Worm (Caenorhabditis elegans): ENCODE data around the gene ckk-1.

The ckk-1 gene

DNA sequence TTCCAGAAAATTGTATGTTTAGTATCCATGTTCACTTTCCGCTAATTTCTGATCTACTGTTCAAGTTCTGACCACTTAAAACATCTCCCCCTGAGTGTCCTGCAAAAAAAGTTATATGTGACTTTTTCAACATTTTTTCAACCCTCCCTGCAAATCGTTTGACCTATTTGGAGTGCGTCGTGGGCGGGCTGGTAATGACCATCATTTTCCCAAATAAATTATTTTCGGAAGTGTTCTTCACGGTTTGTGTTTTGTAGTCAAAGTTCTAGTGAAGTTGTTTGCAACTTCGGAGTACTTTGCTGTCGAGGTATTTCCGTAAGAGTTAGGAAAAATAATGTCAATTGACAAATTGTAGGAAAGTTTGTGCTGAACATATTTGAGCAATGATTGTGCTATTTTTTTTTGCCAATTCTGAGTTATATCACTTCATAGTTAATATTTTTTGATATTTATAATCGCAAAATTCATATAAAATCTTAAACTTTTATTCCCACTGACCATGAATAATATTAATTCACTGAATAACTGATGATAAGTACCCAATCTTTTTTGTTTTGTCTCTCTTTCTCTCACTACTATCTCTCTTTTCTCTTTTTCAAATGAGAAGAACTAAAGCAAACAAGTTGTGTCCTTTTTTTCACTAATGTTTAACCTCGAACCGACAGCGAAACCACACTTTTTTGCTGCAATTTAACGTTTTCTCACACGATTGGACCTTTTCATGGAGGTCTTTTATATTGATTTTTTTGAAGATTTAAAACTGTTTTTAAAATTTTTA is 12.9 kb upstream of the ckk-1 start:
- TF ChIP-seq nhr-129 (tag; optimal IDR thresholded peaks at IDR 0.05) (no peak), unc-55 (GFP tag; optimal IDR thresholded peaks at IDR 0.05) (peak; percentile 10), ztf-4 (tag; optimal IDR thresholded peaks at IDR 0.05) (peak; percentile 8)

DNA sequence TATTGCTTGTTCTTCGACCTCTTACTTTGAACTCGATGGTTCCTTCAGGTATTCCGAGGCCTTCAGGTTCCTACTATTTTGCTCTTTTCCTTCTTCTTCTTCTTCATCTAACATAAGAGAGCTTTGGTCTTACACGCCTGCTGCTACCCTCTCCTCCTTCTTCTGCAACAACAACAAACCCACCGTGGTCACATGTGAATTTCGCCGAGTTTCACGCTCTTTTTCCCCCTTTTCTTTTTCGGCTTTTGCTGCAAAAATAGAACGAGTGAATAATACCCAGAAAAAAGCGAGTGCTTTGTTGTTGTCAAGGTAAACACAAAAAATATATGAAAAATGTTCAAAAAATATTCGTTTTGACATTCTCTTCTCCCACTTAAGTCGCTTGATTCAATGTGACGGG is 11.9 kb upstream of the ckk-1 start:
- TF ChIP-seq nhr-25 (tag; optimal IDR thresholded peaks at IDR 0.05) = no peak
- no peak for TF ChIP-seq snpc-4 (tag; optimal IDR thresholded peaks at IDR 0.05)
- no peak for TF ChIP-seq fos-1 (tag; optimal IDR thresholded peaks at IDR 0.05)
- TF ChIP-seq nhr-12 (tag; optimal IDR thresholded peaks at IDR 0.05) = no peak
- no peak for TF ChIP-seq lin-13 (GFP tag; optimal IDR thresholded peaks at IDR 0.05)
- peak; percentile 54 for TF ChIP-seq C34F6.9 (tag; optimal IDR thresholded peaks at IDR 0.05)
- no peak for TF ChIP-seq ceh-82 (tag; optimal IDR thresholded peaks at IDR 0.05)
- TF ChIP-seq aly-2 (tag; optimal IDR thresholded peaks at IDR 0.05) = no peak
- TF ChIP-seq unc-62 (GFP tag; optimal IDR thresholded peaks at IDR 0.05) = no peak
- TF ChIP-seq nhr-129 (tag; optimal IDR thresholded peaks at IDR 0.05) = peak; percentile 49
- peak in 1 of 2 experiments; percentile 0 for TF ChIP-seq lsy-2 (tag; optimal IDR thresholded peaks at IDR 0.05)

DNA sequence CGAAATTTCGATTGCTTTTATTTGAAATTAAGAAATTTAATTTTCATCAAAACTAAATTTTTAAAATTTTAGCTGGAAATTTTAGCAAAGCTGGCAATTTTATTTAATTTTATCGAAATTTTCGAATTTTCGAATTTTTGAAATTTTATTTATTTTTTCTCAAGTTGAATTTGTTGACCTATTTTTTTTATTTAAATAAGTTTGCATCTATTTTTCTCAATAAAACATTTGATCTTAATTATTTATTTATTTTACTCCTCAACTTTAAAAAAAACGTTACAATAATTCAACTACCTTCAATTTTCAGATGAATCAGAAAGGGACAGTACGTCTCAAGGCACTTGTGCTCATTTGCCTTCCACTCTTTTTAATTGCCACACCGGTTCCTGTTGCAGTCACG is 10.4 kb upstream of the ckk-1 start, which contains the start of gene daf-4:
daf-4 (plus strand) TSS at position 301 of the 400 bp plus-strand sequence.
- TF ChIP-seq nhr-10 (tag; optimal IDR thresholded peaks at IDR 0.05) (no peak), fos-1 (tag; optimal IDR thresholded peaks at IDR 0.05) (no peak), nhr-23 (tag; optimal IDR thresholded peaks at IDR 0.05) (no peak), alr-1 (tag; optimal IDR thresholded peaks at IDR 0.05) (no peak), ztf-4 (tag; optimal IDR thresholded peaks at IDR 0.05) (no peak)

DNA sequence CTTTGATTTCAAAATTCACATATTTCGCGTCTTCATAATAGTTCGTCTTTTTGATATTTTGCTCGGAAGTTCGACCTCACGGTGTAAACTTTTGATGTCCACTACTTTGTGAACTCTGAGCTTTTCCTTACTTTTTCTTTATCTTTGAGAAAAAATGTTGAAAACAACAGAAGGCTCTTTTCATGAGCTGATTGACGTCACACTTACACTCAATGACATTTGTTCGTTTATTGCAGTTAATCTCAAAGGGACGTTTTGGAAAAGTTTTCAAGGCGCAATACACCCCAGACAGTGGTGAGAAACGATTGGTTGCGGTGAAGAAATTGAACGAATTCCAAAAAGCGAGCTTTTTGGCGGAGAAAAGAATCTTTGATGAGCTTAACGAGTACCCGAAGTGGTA is 6.1 kb upstream of the ckk-1 start:
- TF ChIP-seq elt-3 (tag; optimal IDR thresholded peaks at IDR 0.05) (no peak), nhr-21 (tag; optimal IDR thresholded peaks at IDR 0.05) (no peak), snpc-4 (tag; optimal IDR thresholded peaks at IDR 0.05) (no peak), lin-39 (tag; optimal IDR thresholded peaks at IDR 0.05) (no peak), nhr-129 (tag; optimal IDR thresholded peaks at IDR 0.05) (peak; percentile 12), R02D3.7 (tag; optimal IDR thresholded peaks at IDR 0.05) (no peak), sma-3 (GFP tag; optimal IDR thresholded peaks at IDR 0.05) (no peak), sma-9 (GFP tag; optimal IDR thresholded peaks at IDR 0.05) (peak; percentile 54), sma-9 (tag; optimal IDR thresholded peaks at IDR 0.05) (no peak), nhr-25 (tag; optimal IDR thresholded peaks at IDR 0.05) (no peak), aly-2 (tag; optimal IDR thresholded peaks at IDR 0.05) (no peak), nhr-6 (tag; optimal IDR thresholded peaks at IDR 0.05) (no peak), F13H6.1 (tag; optimal IDR thresholded peaks at IDR 0.05) (peak; percentile 38), blmp-1 (tag; optimal IDR thresholded peaks at IDR 0.05; ENCODE audit: insufficient read depth) (no peak), gmeb-1 (tag; optimal IDR thresholded peaks at IDR 0.05) (no peak), nhr-11 (tag; optimal IDR thresholded peaks at IDR 0.05) (no peak), ztf-4 (tag; optimal IDR thresholded peaks at IDR 0.05) (no peak), unc-62 (GFP tag; optimal IDR thresholded peaks at IDR 0.05) (no peak), mbf-1 (tag; optimal IDR thresholded peaks at IDR 0.05) (no peak), fos-1 (tag; optimal IDR thresholded peaks at IDR 0.05) (no peak), ztf-11 (tag; optimal IDR thresholded peaks at IDR 0.05) (no peak)

DNA sequence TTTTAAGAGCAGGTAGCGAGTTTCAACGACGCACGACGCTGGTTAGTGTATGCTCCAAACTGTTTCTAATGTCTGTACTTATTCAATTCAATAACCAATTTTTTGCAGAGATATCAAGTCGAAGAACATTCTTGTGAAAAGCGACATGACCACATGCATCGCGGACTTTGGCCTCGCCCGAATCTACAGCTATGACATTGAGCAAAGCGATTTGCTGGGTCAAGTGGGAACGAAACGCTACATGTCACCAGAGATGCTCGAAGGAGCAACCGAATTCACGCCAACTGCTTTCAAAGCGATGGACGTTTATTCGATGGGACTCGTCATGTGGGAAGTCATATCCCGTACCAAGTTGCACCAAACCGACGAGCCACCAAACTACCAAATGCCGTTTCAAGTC is 4.9 kb upstream of the ckk-1 start:
- TF ChIP-seq nhr-129 (tag; optimal IDR thresholded peaks at IDR 0.05) (peak; percentile 33), crh-2 (tag; optimal IDR thresholded peaks at IDR 0.05) (no peak), ceh-82 (tag; optimal IDR thresholded peaks at IDR 0.05) (no peak), zag-1 (tag; optimal IDR thresholded peaks at IDR 0.05) (no peak), nhr-25 (tag; optimal IDR thresholded peaks at IDR 0.05) (no peak), blmp-1 (tag; optimal IDR thresholded peaks at IDR 0.05; ENCODE audit: insufficient read depth) (no peak), egl-27 (tag; optimal IDR thresholded peaks at IDR 0.05) (no peak), sma-3 (GFP tag; optimal IDR thresholded peaks at IDR 0.05) (no peak)

All from whole organism, L2 larva.